Worm (Caenorhabditis elegans) whole organism, L3 larva: ENCODE data around the gene ser-4.
A peak's percentile ranks its signal among the peaks of the same experiment; 100 is the strongest.

Source experiments
- ZK546.5 ChIP-seq: sonication (generic microtip); optimal IDR thresholded peaks from 2 replicates; lab custom pipeline; 2017; ENCODE audit warnings: missing biosample characterization, missing genetic modification characterization
- ama-1 ChIP-seq: fragments of 150-350 bp; optimal IDR thresholded peaks from 2 replicates; lab custom pipeline; 2018
- ceh-82 ChIP-seq: fragments of 150-350 bp; optimal IDR thresholded peaks from 2 replicates; lab custom pipeline; 2014; ENCODE audit warnings: missing biosample characterization, missing genetic modification characterization
- daf-12 ChIP-seq: fragments of 150-350 bp; optimal IDR thresholded peaks from 2 replicates; lab custom pipeline; 2014; ENCODE audit warnings: missing biosample characterization, missing genetic modification reagents, missing genetic modification characterization
- egl-27 ChIP-seq: sonication (generic microtip); optimal IDR thresholded peaks from 4 replicates; lab custom pipeline; 2017; ENCODE audit warnings: missing biosample characterization, missing genetic modification reagents, missing genetic modification characterization
- elt-3 ChIP-seq, 3 experiments: fragments of 150-350 bp in 1 of 3; sonication (generic microtip) in 2 of 3; optimal IDR thresholded peaks; 2 replicates in 2 of 3; 4 replicates in 1 of 3; lab custom pipeline; 2014 to 2017; ENCODE audit warnings: missing biosample characterization in 3 of 3, missing genetic modification characterization in 3 of 3
- fkh-2 ChIP-seq: fragments of 150-350 bp; optimal IDR thresholded peaks from 2 replicates; lab custom pipeline; 2014; ENCODE audit warnings: missing biosample characterization, missing genetic modification reagents, missing genetic modification characterization
- fos-1 ChIP-seq: fragments of 150-350 bp; optimal IDR thresholded peaks from 2 replicates; lab custom pipeline; 2014; ENCODE audit warnings: missing biosample characterization, missing genetic modification characterization
- jun-1 ChIP-seq: fragments of 150-350 bp; optimal IDR thresholded peaks from 2 replicates; lab custom pipeline; 2014; ENCODE audit warnings: missing biosample characterization, missing genetic modification reagents, missing genetic modification characterization
- lin-15B ChIP-seq: fragments of 150-350 bp; optimal IDR thresholded peaks from 2 replicates; lab custom pipeline; 2014; ENCODE audit warnings: missing biosample characterization, missing genetic modification characterization
- lin-39 ChIP-seq: fragments of 150-350 bp; optimal IDR thresholded peaks from 2 replicates; lab custom pipeline; 2018; ENCODE audit warnings: missing biosample characterization, missing genetic modification reagents, missing genetic modification characterization
- lsy-12 ChIP-seq: sonication (generic microtip); optimal IDR thresholded peaks from 2 replicates; lab custom pipeline; 2016; ENCODE audit warnings: mild to moderate bottlenecking, missing genetic modification characterization, missing compliant biosample characterization
- nhr-12 ChIP-seq: fragments of 150-350 bp; optimal IDR thresholded peaks from 2 replicates; lab custom pipeline; 2014; ENCODE audit warnings: missing biosample characterization, missing genetic modification characterization
- nhr-23 ChIP-seq: fragments of 150-350 bp; optimal IDR thresholded peaks from 2 replicates; lab custom pipeline; 2014; ENCODE audit warnings: missing biosample characterization, missing genetic modification reagents, missing genetic modification characterization
- nhr-237 ChIP-seq: fragments of 150-350 bp; optimal IDR thresholded peaks from 2 replicates; lab custom pipeline; 2014; ENCODE audit warnings: missing biosample characterization, missing genetic modification characterization
- nhr-25 ChIP-seq: sonication (generic microtip); optimal IDR thresholded peaks from 2 replicates; lab custom pipeline; 2017; ENCODE audit warnings: missing biosample characterization, missing genetic modification characterization
- nhr-28 ChIP-seq: fragments of 150-350 bp; optimal IDR thresholded peaks from 2 replicates; lab custom pipeline; 2014; ENCODE audit warnings: missing biosample characterization, missing genetic modification characterization
- nhr-43 ChIP-seq: sonication (generic microtip); optimal IDR thresholded peaks from 2 replicates; lab custom pipeline; 2016; ENCODE audit warnings: mild to moderate bottlenecking, missing genetic modification characterization, missing compliant biosample characterization; ENCODE audit not compliant: poor library complexity, severe bottlenecking
- nhr-67 ChIP-seq: fragments of 150-350 bp; optimal IDR thresholded peaks from 2 replicates; lab custom pipeline; 2014; ENCODE audit warnings: missing biosample characterization, missing genetic modification characterization
- pha-4 ChIP-seq: fragments of 150-350 bp; optimal IDR thresholded peaks from 2 replicates; lab custom pipeline; 2014; ENCODE audit warnings: missing biosample characterization, missing genetic modification reagents, missing genetic modification characterization
- pqm-1 ChIP-seq: fragments of 150-350 bp; optimal IDR thresholded peaks from 2 replicates; lab custom pipeline; 2017; ENCODE audit warnings: missing biosample characterization, missing genetic modification characterization, inconsistent platforms
- sea-2 ChIP-seq: fragments of 150-350 bp; sonication (generic microtip); optimal IDR thresholded peaks from 4 replicates; lab custom pipeline; 2014; ENCODE audit warnings: missing biosample characterization, missing genetic modification reagents, missing genetic modification characterization
- skn-1 ChIP-seq: fragments of 150-350 bp; optimal IDR thresholded peaks from 2 replicates; lab custom pipeline; 2014; ENCODE audit warnings: missing biosample characterization, missing genetic modification characterization
- snpc-4 ChIP-seq: fragments of 150-350 bp; optimal IDR thresholded peaks from 2 replicates; lab custom pipeline; 2014; ENCODE audit warnings: missing biosample characterization, missing genetic modification characterization
- tbx-2 ChIP-seq: sonication (generic microtip); optimal IDR thresholded peaks from 2 replicates; lab custom pipeline; 2016; ENCODE audit warnings: mild to moderate bottlenecking, missing genetic modification characterization, missing compliant biosample characterization
- unc-39 ChIP-seq: sonication (generic microtip); optimal IDR thresholded peaks from 4 replicates; lab custom pipeline; 2017; ENCODE audit warnings: missing biosample characterization, missing genetic modification characterization
- unc-62 ChIP-seq: fragments of 150-350 bp; sonication (generic microtip); optimal IDR thresholded peaks from 4 replicates; lab custom pipeline; 2014; ENCODE audit warnings: missing biosample characterization, missing genetic modification reagents, missing genetic modification characterization
- zag-1 ChIP-seq: fragments of 150-350 bp; optimal IDR thresholded peaks from 2 replicates; lab custom pipeline; 2014; ENCODE audit warnings: missing biosample characterization, missing genetic modification characterization
- ztf-11 ChIP-seq: fragments of 150-350 bp; optimal IDR thresholded peaks from 2 replicates; lab custom pipeline; 2014; ENCODE audit warnings: missing biosample characterization, missing genetic modification characterization
- ztf-4 ChIP-seq: fragments of 150-350 bp; optimal IDR thresholded peaks from 2 replicates; lab custom pipeline; 2014; ENCODE audit warnings: missing biosample characterization, missing genetic modification characterization

ser-4 gene

DNA sequence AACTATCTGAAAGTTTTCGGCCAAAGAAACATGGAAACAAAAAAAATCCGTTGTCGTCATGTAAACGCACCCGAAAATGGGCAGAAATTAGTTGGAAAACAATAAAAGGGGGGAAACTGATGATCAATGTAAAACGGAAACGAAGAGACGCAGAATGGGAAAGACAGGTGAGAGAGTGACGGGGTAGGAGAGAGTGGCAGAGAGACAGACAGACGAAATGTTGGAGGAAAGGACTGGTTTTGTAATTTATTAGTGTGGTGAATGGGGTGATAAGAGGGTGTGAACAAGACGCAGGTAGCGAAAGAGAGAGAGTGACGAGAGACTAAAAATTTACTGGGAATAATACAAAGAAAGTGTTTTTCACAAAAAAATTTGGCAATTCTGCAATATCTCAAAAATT, 51.9 kb downstream of the ser-4 start (continued):
- no peak for TF ChIP-seq ceh-82 (tag; lab: Kevin White, UChicago)
- TF ChIP-seq skn-1 (tag; lab: Kevin White, UChicago): peak; percentile 55

DNA sequence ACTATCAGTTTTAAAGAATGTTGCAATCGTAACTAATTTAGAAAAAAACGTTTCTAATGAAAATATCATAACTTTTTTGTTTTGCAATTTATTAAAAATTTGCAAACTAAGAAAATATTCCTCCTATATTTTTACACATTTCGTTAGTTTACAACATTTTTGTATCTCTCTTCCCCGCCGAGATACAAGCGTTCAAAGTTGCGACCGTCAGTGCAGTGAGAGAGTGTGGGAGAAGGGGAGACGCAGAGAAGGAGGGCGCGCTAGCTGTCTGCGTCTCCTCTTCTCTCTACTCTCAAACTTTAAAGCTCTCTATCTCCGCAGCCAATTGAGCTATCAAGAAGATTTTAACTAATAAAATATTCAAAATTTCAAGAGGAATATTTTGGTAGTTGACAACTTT, 52.5 kb downstream of the ser-4 start:
- no peak for TF ChIP-seq zag-1
- TF ChIP-seq, all 47 proteins: peak for 0

ce11 chrIII:1678671-1679070, 54.2 kb downstream of the ser-4 start:
- TF ChIP-seq daf-12 (tag; lab: Kevin White, UChicago): no peak
- TF ChIP-seq ztf-4 (tag; lab: Kevin White, UChicago): no peak
- TF ChIP-seq tbx-2 (tag; lab: Kevin White, UChicago): no peak
- TF ChIP-seq unc-39 (tag; lab: Kevin White, UChicago): no peak
- TF ChIP-seq nhr-12 (tag; lab: Kevin White, UChicago): no peak
- TF ChIP-seq, all 47 proteins: peak for 0

- TF ChIP-seq lsy-12 (tag; lab: Kevin White, UChicago): no peak
- no peak for TF ChIP-seq sea-2 (GFP tag; lab: Kevin White, UChicago)
- no peak for TF ChIP-seq snpc-4 (tag; lab: Kevin White, UChicago)
- peak; percentile 23 for TF ChIP-seq jun-1 (tag; lab: Kevin White, UChicago)
- no peak for TF ChIP-seq nhr-237 (tag; lab: Kevin White, UChicago)
- no peak for TF ChIP-seq unc-62 (GFP tag; lab: Kevin White, UChicago)
- TF ChIP-seq nhr-25 (tag; lab: Kevin White, UChicago): no peak
- TF ChIP-seq ztf-4 (tag; lab: Kevin White, UChicago): no peak
- TF ChIP-seq fkh-2 (tag; lab: Kevin White, UChicago): no peak
- no peak for TF ChIP-seq ztf-11 (tag; lab: Kevin White, UChicago)
- TF ChIP-seq nhr-23 (tag; lab: Kevin White, UChicago): no peak
- TF ChIP-seq lin-15B (tag; lab: Kevin White, UChicago): no peak
- TF ChIP-seq fos-1 (tag; lab: Kevin White, UChicago): no peak
- peak; percentile 3 for TF ChIP-seq pqm-1 (tag; lab: Kevin White, UChicago)
- no peak for TF ChIP-seq lin-39
- TF ChIP-seq pha-4 (tag; lab: Kevin White, UChicago): peak; percentile 93
- TF ChIP-seq ZK546.5: no peak
- no peak for TF ChIP-seq egl-27 (tag; lab: Kevin White, UChicago)
- TF ChIP-seq unc-39 (tag; lab: Kevin White, UChicago): no peak
Measured at ce11 chrIII:1676588-1676987, 56.3 kb downstream of the ser-4 start, which contains the start of gene Y22D7AR.6. Y22D7AR.6 (minus strand) TSS chrIII:1676721.

DNA sequence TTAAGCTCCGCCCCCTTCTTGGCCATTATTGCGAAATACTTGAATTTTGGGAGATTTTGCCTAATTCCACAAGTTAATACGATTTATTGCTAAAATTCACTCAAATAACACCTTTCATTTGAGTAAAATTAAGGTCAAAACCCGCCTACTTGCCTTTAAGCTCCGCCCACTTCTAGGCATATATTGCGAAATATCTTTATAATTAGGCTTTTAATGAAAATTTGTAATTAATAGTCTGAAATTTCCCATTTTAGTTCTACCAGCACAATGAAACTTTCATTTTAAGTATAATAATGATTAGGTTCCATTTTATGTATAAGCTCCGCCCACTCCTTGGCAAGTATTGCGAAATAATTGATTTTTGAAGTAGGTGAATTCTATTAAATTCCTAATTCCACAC, 58.1 kb downstream of the ser-4 start:
- TF ChIP-seq nhr-25 (tag; lab: Kevin White, UChicago): no peak
- TF ChIP-seq tbx-2 (tag; lab: Kevin White, UChicago): no peak
- no peak for TF ChIP-seq unc-39 (tag; lab: Kevin White, UChicago)
- TF ChIP-seq nhr-28 (tag; lab: Kevin White, UChicago): no peak

DNA sequence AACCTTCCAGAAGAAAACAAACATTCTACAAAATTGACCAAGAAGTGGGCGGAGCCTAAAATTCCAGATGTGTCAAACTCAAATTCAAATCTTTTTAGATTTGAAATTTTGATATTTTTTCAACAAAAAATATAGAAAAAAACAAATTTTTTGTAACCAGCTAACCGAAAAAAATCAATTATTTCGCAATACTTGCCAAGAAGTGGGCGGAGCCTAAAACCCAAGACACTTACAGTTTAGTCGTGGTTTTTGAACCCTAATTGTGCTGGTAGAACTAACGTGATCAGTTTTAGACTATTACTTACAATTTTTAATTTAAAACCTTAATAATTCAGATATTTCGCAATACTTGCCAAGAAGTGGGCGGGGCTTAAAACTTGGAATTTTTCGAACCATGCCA, 59.6 kb downstream of the ser-4 start:
- no peak for TF ChIP-seq egl-27 (tag; lab: Kevin White, UChicago)
- TF ChIP-seq elt-3 (tag; optimal IDR thresholded peaks at IDR 0.05; lab: Kevin White, UChicago): no peak
- TF ChIP-seq ama-1 (lab: Kevin White, UChicago): no peak
- TF ChIP-seq nhr-43 (tag; lab: Kevin White, UChicago): no peak
- TF ChIP-seq nhr-67 (tag; lab: Kevin White, UChicago): no peak
- TF ChIP-seq ZK546.5: no peak
- TF ChIP-seq ceh-82 (tag; lab: Kevin White, UChicago): no peak
- TF ChIP-seq fkh-2 (tag; lab: Kevin White, UChicago): no peak
